Worm (Caenorhabditis elegans) whole organism, early embryonic: ENCODE data around the gene pacl-1.

ENCODE experiments used
- B0310.2 ChIP-seq: sonication (generic microtip); optimal IDR thresholded peaks from 2 replicates; lab custom pipeline; 2016; ENCODE audit warnings: mild to moderate bottlenecking, missing genetic modification characterization, missing compliant biosample characterization
- ama-1 ChIP-seq: fragments of 150-350 bp; optimal IDR thresholded peaks from 2 replicates; lab custom pipeline; 2014
- ceh-13 ChIP-seq: fragments of 200-800 bp; sonication (Bioruptor generic); optimal IDR thresholded peaks from 2 replicates; lab custom pipeline; 2018; ENCODE audit warnings: mild to moderate bottlenecking, missing genetic modification characterization, missing compliant biosample characterization
- ceh-36 ChIP-seq: sonication (generic microtip); optimal IDR thresholded peaks from 2 replicates; lab custom pipeline; 2016; ENCODE audit warnings: missing genetic modification characterization, inconsistent platforms, missing compliant biosample characterization
- hmbx-1 ChIP-seq: sonication (generic microtip); optimal IDR thresholded peaks from 2 replicates; lab custom pipeline; 2016; ENCODE audit warnings: mild to moderate bottlenecking, missing genetic modification characterization, missing compliant biosample characterization
- scrt-1 ChIP-seq: fragments of 200-800 bp; sonication (Bioruptor generic); IDR thresholded peaks from 2 replicates; pipeline ENCODE4 v1.3.6; 2022; ENCODE audit warnings: missing genetic modification characterization, missing compliant biosample characterization

DNA sequence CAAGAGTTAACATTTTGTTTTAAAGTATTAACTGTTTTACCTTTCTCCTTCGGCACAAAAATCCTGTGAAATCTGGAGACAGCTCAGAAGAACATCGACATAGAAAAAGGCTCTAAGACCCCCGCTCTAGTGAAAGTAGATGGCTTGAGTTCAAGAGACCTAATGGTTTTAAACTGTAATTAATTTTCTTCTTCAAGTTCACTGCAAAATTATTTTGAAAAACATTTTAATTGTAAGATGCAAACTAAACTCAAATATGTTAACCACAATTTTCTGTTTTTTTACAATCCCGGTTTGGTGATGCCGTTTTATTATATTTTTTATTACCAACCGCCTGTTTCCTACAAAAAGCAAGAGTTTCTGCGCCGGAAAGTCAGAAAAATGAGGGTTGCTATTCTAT, 41.6 kb downstream of the pacl-1 start, which contains the start of gene clec-233:
- no peak for TF ChIP-seq scrt-1
- TF ChIP-seq ceh-36: no peak
- TF ChIP-seq hmbx-1 (tag; lab: Kevin White, UChicago): no peak
- no peak for TF ChIP-seq B0310.2 (tag; lab: Kevin White, UChicago)
- TF ChIP-seq ama-1: no peak
- TF ChIP-seq ceh-13: no peak
